Worm (Caenorhabditis elegans): ENCODE results near the gene F19B10.5.

DNA sequence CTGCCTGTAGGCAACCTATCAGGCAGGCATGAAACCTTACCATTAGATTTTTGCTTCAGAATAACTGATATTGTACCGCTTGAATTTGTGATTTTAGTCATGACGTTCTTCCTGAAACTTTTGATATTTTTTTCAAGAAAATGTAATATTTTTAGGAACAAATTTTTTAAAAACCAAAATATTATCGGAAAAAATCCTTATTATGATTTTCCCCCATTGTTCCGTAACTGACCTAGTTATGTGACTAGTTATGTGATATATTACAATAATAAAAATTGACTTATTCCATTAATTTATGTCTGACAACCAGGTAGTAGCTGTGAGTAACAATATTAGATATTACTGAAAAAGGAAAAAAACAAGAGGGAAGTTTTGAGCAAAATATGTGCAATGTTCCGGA lies 15.5 kb downstream of the F19B10.5 start, which contains the start of gene srx-98:
- TF ChIP-seq him-1 (tag; optimal IDR thresholded peaks at IDR 0.05) (no peak), dao-5 (tag; optimal IDR thresholded peaks at IDR 0.05) (no peak), W03F9.2 (tag; optimal IDR thresholded peaks at IDR 0.05) (no peak)

Measured in whole organism, L4/young adult.